Worm (Caenorhabditis elegans) whole organism, L2 larva: ENCODE data around the gene nlp-53.

Experiments used
- C34F6.9 ChIP-seq: fragments of 150-350 bp; optimal IDR thresholded peaks from 2 replicates; lab custom pipeline; 2014; ENCODE audit warnings: missing biosample characterization, missing genetic modification characterization
- F13H6.1 ChIP-seq: sonication (generic microtip); optimal IDR thresholded peaks from 2 replicates; lab custom pipeline; 2016; ENCODE audit warnings: missing genetic modification characterization, missing compliant biosample characterization
- R02D3.7 ChIP-seq: fragments of 150-350 bp; optimal IDR thresholded peaks from 2 replicates; lab custom pipeline; 2014; ENCODE audit warnings: missing biosample characterization, missing genetic modification characterization
- Y55F3AM.14 ChIP-seq: fragments of 200-800 bp; sonication (Bioruptor generic); optimal IDR thresholded peaks from 2 replicates; lab custom pipeline; 2018; ENCODE audit warnings: mild to moderate bottlenecking, missing genetic modification characterization, missing compliant biosample characterization
- aly-2 ChIP-seq: fragments of 150-350 bp; optimal IDR thresholded peaks from 2 replicates; lab custom pipeline; 2014; ENCODE audit warnings: missing biosample characterization, missing genetic modification characterization
- ama-1 ChIP-seq: fragments of 150-350 bp; optimal IDR thresholded peaks from 2 replicates; lab custom pipeline; 2018; ENCODE audit warnings: inconsistent platforms
- ceh-82 ChIP-seq: fragments of 150-350 bp; optimal IDR thresholded peaks from 2 replicates; lab custom pipeline; 2014; ENCODE audit warnings: missing biosample characterization, missing genetic modification characterization
- crh-2 ChIP-seq: sonication (generic microtip); optimal IDR thresholded peaks from 2 replicates; lab custom pipeline; 2017; ENCODE audit warnings: missing biosample characterization, missing genetic modification characterization
- egl-27 ChIP-seq: sonication (generic microtip); optimal IDR thresholded peaks from 3 replicates; lab custom pipeline; 2017; ENCODE audit warnings: missing biosample characterization, missing genetic modification reagents, missing genetic modification characterization
- elt-1 ChIP-seq: fragments of 150-350 bp; optimal IDR thresholded peaks from 2 replicates; lab custom pipeline; 2014; ENCODE audit warnings: missing biosample characterization, missing genetic modification characterization
- elt-3 ChIP-seq: sonication (generic microtip); optimal IDR thresholded peaks from 2 replicates; lab custom pipeline; 2017; ENCODE audit warnings: missing biosample characterization, missing genetic modification characterization
- fos-1 ChIP-seq: fragments of 150-350 bp; optimal IDR thresholded peaks from 2 replicates; lab custom pipeline; 2014; ENCODE audit warnings: missing biosample characterization, missing genetic modification characterization
- gmeb-1 ChIP-seq: fragments of 150-350 bp; optimal IDR thresholded peaks from 2 replicates; lab custom pipeline; 2014; ENCODE audit warnings: missing biosample characterization, missing genetic modification characterization
- lin-39 ChIP-seq: fragments of 150-350 bp; optimal IDR thresholded peaks from 2 replicates; lab custom pipeline; 2014; ENCODE audit warnings: missing biosample characterization, missing genetic modification reagents, missing genetic modification characterization
- lsy-2 ChIP-seq, 2 experiments: fragments of 150-350 bp in 1 of 2; sonication (generic microtip) in 1 of 2; optimal IDR thresholded peaks; 2 replicates each; lab custom pipeline; 2014 to 2017; ENCODE audit warnings: missing biosample characterization in 2 of 2, missing genetic modification characterization in 2 of 2
- mab-5 ChIP-seq: fragments of 150-350 bp; optimal IDR thresholded peaks from 2 replicates; lab custom pipeline; 2014; ENCODE audit warnings: missing biosample characterization, missing genetic modification characterization
- mbf-1 ChIP-seq: sonication (generic microtip); optimal IDR thresholded peaks from 2 replicates; lab custom pipeline; 2017; ENCODE audit warnings: missing biosample characterization, missing genetic modification characterization
- mdl-1 ChIP-seq, 2 experiments: fragments of 150-350 bp in 1 of 2; sonication (generic microtip) in 1 of 2; optimal IDR thresholded peaks; 2 replicates each; lab custom pipeline; 2017; ENCODE audit warnings: missing biosample characterization in 2 of 2, missing genetic modification characterization in 2 of 2
- nhr-10 ChIP-seq: sonication (generic microtip); optimal IDR thresholded peaks from 2 replicates; lab custom pipeline; 2017; ENCODE audit warnings: missing biosample characterization, missing genetic modification characterization
- nhr-11 ChIP-seq: fragments of 150-350 bp; optimal IDR thresholded peaks from 2 replicates; lab custom pipeline; 2014; ENCODE audit warnings: missing biosample characterization, missing genetic modification characterization
- nhr-12 ChIP-seq: fragments of 150-350 bp; optimal IDR thresholded peaks from 2 replicates; lab custom pipeline; 2014; ENCODE audit warnings: missing biosample characterization, missing genetic modification characterization
- nhr-129 ChIP-seq: fragments of 150-350 bp; optimal IDR thresholded peaks from 2 replicates; lab custom pipeline; 2014; ENCODE audit warnings: missing biosample characterization, missing genetic modification characterization
- nhr-21 ChIP-seq: fragments of 150-350 bp; optimal IDR thresholded peaks from 2 replicates; lab custom pipeline; 2014; ENCODE audit warnings: missing biosample characterization, missing genetic modification characterization
- nhr-23 ChIP-seq: fragments of 150-350 bp; optimal IDR thresholded peaks from 2 replicates; lab custom pipeline; 2014; ENCODE audit warnings: missing biosample characterization, missing genetic modification reagents, missing genetic modification characterization
- nhr-237 ChIP-seq: fragments of 150-350 bp; optimal IDR thresholded peaks from 2 replicates; lab custom pipeline; 2014; ENCODE audit warnings: missing biosample characterization, missing genetic modification characterization
- nhr-6 ChIP-seq: fragments of 150-350 bp; optimal IDR thresholded peaks from 2 replicates; lab custom pipeline; 2014; ENCODE audit warnings: missing biosample characterization, missing genetic modification characterization
- nhr-77 ChIP-seq: fragments of 150-350 bp; optimal IDR thresholded peaks from 2 replicates; lab custom pipeline; 2014; ENCODE audit warnings: missing biosample characterization, missing genetic modification characterization
- skn-1 ChIP-seq: sonication (generic microtip); optimal IDR thresholded peaks from 2 replicates; lab custom pipeline; 2017; ENCODE audit warnings: missing biosample characterization, missing genetic modification characterization
- sma-3 ChIP-seq: sonication (generic microtip); optimal IDR thresholded peaks from 2 replicates; lab custom pipeline; 2016; ENCODE audit warnings: missing genetic modification reagents, missing genetic modification characterization, missing compliant biosample characterization
- sma-9 ChIP-seq, 2 experiments: fragments of 150-350 bp in 1 of 2; sonication (generic microtip) in 1 of 2; optimal IDR thresholded peaks; 2 replicates each; lab custom pipeline; 2014 to 2016; ENCODE audit warnings: missing genetic modification characterization in 2 of 2, mild to moderate bottlenecking in 1 of 2, missing biosample characterization in 1 of 2, missing compliant biosample characterization in 1 of 2, missing genetic modification reagents in 1 of 2, moderate library complexity in 1 of 2
- snpc-4 ChIP-seq: fragments of 150-350 bp; optimal IDR thresholded peaks from 2 replicates; lab custom pipeline; 2014; ENCODE audit warnings: missing biosample characterization, missing genetic modification characterization
- unc-39 ChIP-seq: fragments of 150-350 bp; optimal IDR thresholded peaks from 2 replicates; lab custom pipeline; 2014; ENCODE audit warnings: missing biosample characterization, missing genetic modification characterization
- unc-55 ChIP-seq: fragments of 150-350 bp; sonication (generic microtip); optimal IDR thresholded peaks from 3 replicates; lab custom pipeline; 2014; ENCODE audit warnings: missing biosample characterization, missing genetic modification reagents, missing genetic modification characterization
- unc-62 ChIP-seq: fragments of 150-350 bp; optimal IDR thresholded peaks from 2 replicates; lab custom pipeline; 2014; ENCODE audit warnings: missing biosample characterization, missing genetic modification reagents, missing genetic modification characterization
- zag-1 ChIP-seq: fragments of 150-350 bp; optimal IDR thresholded peaks from 2 replicates; lab custom pipeline; 2014; ENCODE audit warnings: missing biosample characterization, missing genetic modification characterization
- ztf-1 ChIP-seq: fragments of 200-800 bp; sonication (Bioruptor generic); conservative IDR thresholded peaks from 2 replicates; pipeline ENCODE4 v1.3.6; 2022; ENCODE audit warnings: missing genetic modification characterization, missing compliant biosample characterization
- ztf-11 ChIP-seq: sonication (generic microtip); optimal IDR thresholded peaks from 2 replicates; lab custom pipeline; 2017; ENCODE audit warnings: missing biosample characterization, missing genetic modification characterization

The nlp-53 gene

ce11 chrX:13618574-13618973 lies at the start of gene nlp-53:
Gene nlp-53 (plus strand): TSS chrX:13618874.
- TF ChIP-seq lsy-2 (tag; optimal IDR thresholded peaks at IDR 0.05; lab: Kevin White, UChicago) (no peak), nhr-129 (tag; lab: Kevin White, UChicago) (no peak), nhr-11 (tag; lab: Kevin White, UChicago) (no peak), mdl-1 (tag; optimal IDR thresholded peaks at IDR 0.05; lab: Kevin White, UChicago) (no peak), elt-3 (tag; lab: Kevin White, UChicago) (no peak), unc-62 (GFP tag; lab: Kevin White, UChicago) (no peak)

- TF ChIP-seq unc-55 (GFP tag; lab: Kevin White, UChicago): no peak
- TF ChIP-seq nhr-237 (tag; lab: Kevin White, UChicago): no peak
- no peak for TF ChIP-seq ztf-1 (GFP tag; lab: Robert Waterston, UW)
- TF ChIP-seq mdl-1 (tag; optimal IDR thresholded peaks at IDR 0.05; lab: Kevin White, UChicago): no peak
- TF ChIP-seq ztf-11 (tag; lab: Kevin White, UChicago): no peak
- no peak for TF ChIP-seq crh-2
- TF ChIP-seq ceh-82 (tag; lab: Kevin White, UChicago): no peak
- no peak for TF ChIP-seq zag-1 (tag; lab: Kevin White, UChicago)
- no peak for TF ChIP-seq nhr-23 (tag; lab: Kevin White, UChicago)
- no peak for TF ChIP-seq lin-39 (tag; lab: Kevin White, UChicago)
- TF ChIP-seq lsy-2 (tag; optimal IDR thresholded peaks at IDR 0.05; lab: Kevin White, UChicago): no peak
- no peak for TF ChIP-seq ama-1 (lab: Kevin White, UChicago)
Measured at ce11 chrX:13569854-13570253, 48.8 kb upstream of the nlp-53 start, which contains the start of gene R01E6.7. Gene R01E6.7 (minus strand): TSS chrX:13569954.

ce11 chrX:13574029-13574428 lies 44.6 kb upstream of the nlp-53 start:
- no peak for TF ChIP-seq mab-5 (tag; lab: Kevin White, UChicago)
- no peak for TF ChIP-seq nhr-77 (tag; lab: Kevin White, UChicago)
- no peak for TF ChIP-seq egl-27 (tag; lab: Kevin White, UChicago)
- no peak for TF ChIP-seq F13H6.1 (tag; lab: Kevin White, UChicago)
- TF ChIP-seq, all 48 proteins: peak for 0

ce11 chrX:13578483-13578882 lies 40.2 kb upstream of the nlp-53 start, which contains the start of gene F54B11.11:
Gene F54B11.11 (plus strand): TSS chrX:13578783.
- TF ChIP-seq unc-39 (tag; lab: Kevin White, UChicago): no peak
- no peak for TF ChIP-seq nhr-23 (tag; lab: Kevin White, UChicago)
- TF ChIP-seq ama-1 (lab: Kevin White, UChicago): no peak
- TF ChIP-seq Y55F3AM.14 (GFP tag; lab: Kevin White, UChicago): no peak

- TF ChIP-seq nhr-21 (no peak), C34F6.9 (tag; lab: Kevin White, UChicago) (no peak), elt-1 (tag; lab: Kevin White, UChicago) (no peak), nhr-129 (tag; lab: Kevin White, UChicago) (no peak), gmeb-1 (tag; lab: Kevin White, UChicago) (no peak), ztf-1 (GFP tag; lab: Robert Waterston, UW) (no peak), nhr-23 (tag; lab: Kevin White, UChicago) (no peak), sma-3 (no peak), crh-2 (no peak), unc-55 (GFP tag; lab: Kevin White, UChicago) (no peak), unc-62 (GFP tag; lab: Kevin White, UChicago) (no peak), ceh-82 (tag; lab: Kevin White, UChicago) (no peak), mbf-1 (tag; lab: Kevin White, UChicago) (no peak)
- TF ChIP-seq, all 48 proteins: peak for 0
Measured at ce11 chrX:13581820-13582219, 36.9 kb upstream of the nlp-53 start, which contains the start of gene F54B11.10. Gene F54B11.10 (plus strand): TSS chrX:13582120.

ce11 chrX:13583895-13584344 lies 34.8 kb upstream of the nlp-53 start:
- no peak for TF ChIP-seq snpc-4 (tag; lab: Kevin White, UChicago)
- TF ChIP-seq aly-2 (tag; lab: Kevin White, UChicago): no peak
- no peak for TF ChIP-seq mdl-1 (tag; optimal IDR thresholded peaks at IDR 0.05; lab: Kevin White, UChicago)
- no peak for TF ChIP-seq Y55F3AM.14 (GFP tag; lab: Kevin White, UChicago)
- no peak for TF ChIP-seq nhr-237 (tag; lab: Kevin White, UChicago)
- TF ChIP-seq mab-5 (tag; lab: Kevin White, UChicago): peak; percentile 32
- TF ChIP-seq nhr-10 (tag; lab: Kevin White, UChicago): no peak
- no peak for TF ChIP-seq unc-62 (GFP tag; lab: Kevin White, UChicago)
- no peak for TF ChIP-seq nhr-77 (tag; lab: Kevin White, UChicago)
- TF ChIP-seq C34F6.9 (tag; lab: Kevin White, UChicago): no peak
- TF ChIP-seq ama-1 (lab: Kevin White, UChicago): no peak
- TF ChIP-seq nhr-12: no peak
- TF ChIP-seq sma-9 (GFP tag; optimal IDR thresholded peaks at IDR 0.05; lab: Kevin White, UChicago): no peak
- TF ChIP-seq sma-9 (tag; optimal IDR thresholded peaks at IDR 0.05; lab: Kevin White, UChicago): no peak
- TF ChIP-seq ceh-82 (tag; lab: Kevin White, UChicago): no peak
- no peak for TF ChIP-seq crh-2
- no peak for TF ChIP-seq zag-1 (tag; lab: Kevin White, UChicago)
- peak; percentile 11 for TF ChIP-seq unc-55 (GFP tag; lab: Kevin White, UChicago)
- TF ChIP-seq nhr-23 (tag; lab: Kevin White, UChicago): no peak
- no peak for TF ChIP-seq skn-1 (tag; lab: Kevin White, UChicago)
- no peak for TF ChIP-seq sma-3
- TF ChIP-seq lin-39 (tag; lab: Kevin White, UChicago): no peak
- TF ChIP-seq unc-39 (tag; lab: Kevin White, UChicago): no peak
- peak; percentile 62 for TF ChIP-seq nhr-129 (tag; lab: Kevin White, UChicago)
- no peak for TF ChIP-seq nhr-6 (tag; lab: Kevin White, UChicago)
- TF ChIP-seq elt-1 (tag; lab: Kevin White, UChicago): no peak
- peak; percentile 40 for TF ChIP-seq fos-1
- TF ChIP-seq gmeb-1 (tag; lab: Kevin White, UChicago): no peak
- no peak for TF ChIP-seq mbf-1 (tag; lab: Kevin White, UChicago)
- TF ChIP-seq R02D3.7 (tag; lab: Kevin White, UChicago): no peak
- TF ChIP-seq ztf-11 (tag; lab: Kevin White, UChicago): no peak
